Fruit fly (Drosophila melanogaster): Measurements from ENCODE around the gene jigr1.

- TF ChIP-seq psq (GFP tag; optimal IDR thresholded peaks at IDR 0.05) (no peak), Myc (optimal IDR thresholded peaks at IDR 0.05) (no peak), h (GFP tag; optimal IDR thresholded peaks at IDR 0.05) (no peak), Jra (GFP tag; optimal IDR thresholded peaks at IDR 0.05) (no peak), woc (GFP tag; optimal IDR thresholded peaks at IDR 0.05) (no peak), fru (GFP tag; optimal IDR thresholded peaks at IDR 0.05) (no peak), br (GFP tag; optimal IDR thresholded peaks at IDR 0.05) (no peak), usp (GFP tag; optimal IDR thresholded peaks at IDR 0.05) (no peak), pan (optimal IDR thresholded peaks at IDR 0.05) (no peak), CG9705 (GFP tag; optimal IDR thresholded peaks at IDR 0.05) (no peak), jim (GFP tag; optimal IDR thresholded peaks at IDR 0.05) (no peak), CG32264 (GFP tag; optimal IDR thresholded peaks at IDR 0.05) (no peak), Dfd (GFP tag; optimal IDR thresholded peaks at IDR 0.05) (no peak)
Measured at dm6 chr3R:25589168-25589567, 48.5 kb upstream of the jigr1 start.
